Worm (Caenorhabditis elegans): ENCODE results near the gene ivd-1.

The ivd-1 gene

DNA sequence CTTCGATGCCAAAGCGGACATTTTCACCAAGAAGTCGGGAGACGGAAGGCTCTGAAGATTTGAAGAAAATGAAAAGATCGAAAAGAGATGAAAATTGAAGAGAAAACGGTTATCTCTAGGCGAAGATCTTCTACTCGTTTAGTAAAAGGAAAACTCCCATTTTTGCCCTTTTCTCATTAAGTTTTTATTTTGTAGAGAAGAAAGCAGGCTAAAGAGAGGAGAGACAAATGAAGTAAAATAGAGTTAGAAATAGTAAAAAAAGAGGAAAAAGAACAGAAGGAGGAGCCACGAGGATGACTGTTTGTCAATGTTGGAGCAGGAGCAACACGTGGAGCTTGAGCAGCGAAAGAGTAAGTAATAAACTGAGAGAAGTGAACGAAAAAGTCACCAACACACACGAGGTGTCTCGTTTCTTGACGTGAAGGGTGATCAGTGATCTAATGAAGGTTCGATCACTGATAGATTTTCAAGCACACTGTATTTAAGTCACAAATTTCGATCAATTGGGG is at the start of gene ivd-1:
TSS of gene ivd-1 (minus strand) at position 51 of the 509 bp plus-strand sequence.
- no peak for TF ChIP-seq ham-2 (GFP tag; optimal IDR thresholded peaks at IDR 0.05)
- no peak for TF ChIP-seq ces-1 (GFP tag; optimal IDR thresholded peaks at IDR 0.05)
- TF ChIP-seq tbx-8 (GFP tag; optimal IDR thresholded peaks at IDR 0.05) = no peak
- no peak for TF ChIP-seq M03D4.4 (tag; optimal IDR thresholded peaks at IDR 0.05)
- TF ChIP-seq sem-2 (GFP tag; optimal IDR thresholded peaks at IDR 0.05) = no peak
- TF ChIP-seq ceh-83 (GFP tag; optimal IDR thresholded peaks at IDR 0.05) = no peak
- no peak for TF ChIP-seq pha-4 (tag; optimal IDR thresholded peaks at IDR 0.05)
- TF ChIP-seq mls-2 (tag; optimal IDR thresholded peaks at IDR 0.05) = no peak
- TF ChIP-seq unc-120 (tag; optimal IDR thresholded peaks at IDR 0.05; ENCODE audit: poor library complexity, severe bottlenecking) = no peak
- TF ChIP-seq hlh-1 (tag; optimal IDR thresholded peaks at IDR 0.05) = no peak
- no peak for TF ChIP-seq lin-32 (GFP tag; optimal IDR thresholded peaks at IDR 0.05)

DNA sequence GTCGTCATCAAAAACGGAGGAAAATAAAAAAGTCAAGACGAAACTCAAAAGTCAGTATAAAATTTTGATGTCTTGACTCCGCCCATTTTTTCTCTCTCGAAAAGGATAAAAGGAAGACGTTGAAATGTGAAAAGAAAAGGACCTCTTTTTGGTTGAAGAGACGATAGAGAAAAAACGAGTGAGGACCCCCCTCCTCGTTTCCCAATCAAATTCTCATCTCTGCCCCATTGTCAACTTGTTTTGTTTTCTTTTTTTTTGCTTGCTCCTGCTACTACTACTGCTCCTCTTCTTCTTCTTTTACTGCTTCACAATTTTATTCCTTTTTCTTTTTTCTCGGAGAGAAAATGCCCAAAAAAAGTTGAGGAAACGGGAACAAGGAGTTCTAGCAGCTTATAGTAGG is 49.1 kb upstream of the ivd-1 start:
- TF ChIP-seq ces-1 (GFP tag; optimal IDR thresholded peaks at IDR 0.05) (peak; percentile 88), mab-5 (tag; optimal IDR thresholded peaks at IDR 0.05) (no peak)

DNA sequence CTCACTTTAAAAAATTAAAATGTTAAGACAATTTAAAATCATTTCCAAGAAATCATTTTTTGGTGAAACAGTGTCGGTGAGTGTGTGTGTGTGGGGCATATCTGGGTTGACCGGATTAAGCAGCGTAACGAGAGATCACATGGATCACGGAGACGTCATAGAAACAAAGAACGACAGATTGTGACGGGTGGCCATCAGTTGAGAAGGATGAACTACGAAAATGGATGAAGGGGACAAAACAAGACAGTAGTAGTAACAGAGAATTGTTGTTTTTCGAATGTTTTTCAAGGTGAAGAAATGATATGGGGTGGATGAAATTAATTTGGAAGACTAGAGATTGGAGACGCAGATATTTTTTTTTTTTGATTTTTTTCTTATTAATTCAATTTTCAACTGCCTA is 47.9 kb upstream of the ivd-1 start:
- TF ChIP-seq unc-120 (tag; optimal IDR thresholded peaks at IDR 0.05; ENCODE audit: poor library complexity, severe bottlenecking) (peak; percentile 48), zip-8 (tag; optimal IDR thresholded peaks at IDR 0.05) (no peak)

ce11 chrIV:5134798-5135197 is 46.1 kb upstream of the ivd-1 start:
- TF ChIP-seq nhr-2 (tag; optimal IDR thresholded peaks at IDR 0.05) (no peak), cnd-1 (tag; optimal IDR thresholded peaks at IDR 0.05) (no peak), nhr-12 (tag; optimal IDR thresholded peaks at IDR 0.05) (no peak), snpc-4 (tag; optimal IDR thresholded peaks at IDR 0.05) (no peak), lin-32 (GFP tag; optimal IDR thresholded peaks at IDR 0.05) (no peak), flh-1 (GFP tag; optimal IDR thresholded peaks at IDR 0.05) (no peak), ceh-83 (GFP tag; optimal IDR thresholded peaks at IDR 0.05) (no peak), sptf-1 (tag; optimal IDR thresholded peaks at IDR 0.05) (no peak), ham-2 (GFP tag; optimal IDR thresholded peaks at IDR 0.05) (no peak), ceh-43 (GFP tag; optimal IDR thresholded peaks at IDR 0.05) (no peak), nhr-28 (tag; optimal IDR thresholded peaks at IDR 0.05) (no peak), tbx-8 (GFP tag; optimal IDR thresholded peaks at IDR 0.05) (no peak), ces-1 (GFP tag; optimal IDR thresholded peaks at IDR 0.05) (no peak)

DNA sequence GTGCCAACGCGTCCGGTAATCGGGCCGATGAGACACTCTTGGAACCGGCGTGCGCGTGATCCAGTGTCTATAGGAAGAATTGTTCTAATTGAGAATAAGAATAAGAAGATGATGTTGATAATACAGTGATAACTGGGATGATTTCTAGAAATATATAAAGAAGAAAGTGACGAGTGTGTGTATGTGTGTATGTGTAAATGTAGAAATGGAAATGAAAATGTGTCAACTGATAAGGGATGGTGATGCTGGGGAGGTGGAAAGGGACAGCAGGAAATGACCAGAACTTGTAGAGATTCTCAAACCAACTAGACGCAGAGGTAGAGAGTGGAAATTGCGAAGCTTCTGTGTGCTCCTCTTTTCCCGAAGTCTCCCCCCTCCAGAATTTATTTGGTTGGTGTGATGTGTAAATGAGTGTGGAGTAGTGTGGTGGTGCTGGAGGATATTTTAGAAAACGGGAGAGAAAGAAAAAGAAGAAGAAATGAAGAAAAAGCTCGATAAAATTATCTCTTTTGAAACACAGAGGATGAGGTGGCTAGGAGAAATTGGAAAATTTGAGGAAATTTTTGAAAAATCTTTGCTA is 45.2 kb upstream of the ivd-1 start:
- TF ChIP-seq ces-1 (GFP tag; optimal IDR thresholded peaks at IDR 0.05) = peak; percentile 63
- TF ChIP-seq unc-120 (tag; optimal IDR thresholded peaks at IDR 0.05; ENCODE audit: poor library complexity, severe bottlenecking) = peak; percentile 82
- peak; percentile 15 for TF ChIP-seq elt-3 (tag; optimal IDR thresholded peaks at IDR 0.05)
- TF ChIP-seq sem-2 (GFP tag; optimal IDR thresholded peaks at IDR 0.05) = no peak
- TF ChIP-seq hlh-1 (tag; optimal IDR thresholded peaks at IDR 0.05) = peak; percentile 68
- peak; percentile 2 for TF ChIP-seq lsy-2 (tag; optimal IDR thresholded peaks at IDR 0.05)

ce11 chrIV:5131781-5132180 is 43.1 kb upstream of the ivd-1 start:
- no peak for TF ChIP-seq ces-1 (GFP tag; optimal IDR thresholded peaks at IDR 0.05)
- TF ChIP-seq cnd-1 (tag; optimal IDR thresholded peaks at IDR 0.05) = no peak
- TF ChIP-seq unc-120 (tag; optimal IDR thresholded peaks at IDR 0.05; ENCODE audit: poor library complexity, severe bottlenecking) = no peak

DNA sequence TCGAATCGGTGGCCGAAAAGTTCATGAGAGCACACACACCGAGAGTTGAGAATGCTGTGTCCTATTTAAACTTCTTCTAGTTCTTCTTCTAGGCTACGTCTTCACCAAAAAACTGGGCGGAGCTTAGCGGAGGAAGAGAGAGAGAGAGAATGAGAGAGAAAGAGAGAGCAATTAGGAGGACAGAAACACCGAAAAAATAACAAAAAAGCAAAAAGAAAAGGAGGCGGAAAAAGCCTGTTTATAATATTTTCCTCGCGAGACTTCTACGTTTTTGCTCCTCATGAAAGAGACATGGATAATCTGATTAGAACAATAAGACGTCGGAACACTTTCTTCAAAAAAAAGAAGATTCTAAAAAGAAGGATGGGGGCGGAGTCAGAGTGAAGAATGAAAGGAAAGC is 33.3 kb upstream of the ivd-1 start, which contains the start of gene tkr-3:
TSS of gene tkr-3 (minus strand) at position 101 of the 400 bp plus-strand sequence.
- TF ChIP-seq elt-3 (tag; optimal IDR thresholded peaks at IDR 0.05) (no peak), nhr-76 (tag; optimal IDR thresholded peaks at IDR 0.05) (no peak), nhr-28 (tag; optimal IDR thresholded peaks at IDR 0.05) (no peak), unc-62 (GFP tag; optimal IDR thresholded peaks at IDR 0.05) (no peak), ces-1 (GFP tag; optimal IDR thresholded peaks at IDR 0.05) (peak; percentile 21)

ce11 chrIV:5111533-5111932 is 22.9 kb upstream of the ivd-1 start, which contains the start of gene AC7.3:
Gene AC7.3 (plus strand): TSS chrIV:5111833.
- no peak for TF ChIP-seq sptf-1 (tag; optimal IDR thresholded peaks at IDR 0.05)
- TF ChIP-seq elt-1 (tag; optimal IDR thresholded peaks at IDR 0.05; ENCODE audit: borderline replicate concordance, insufficient read depth) = no peak
- no peak for TF ChIP-seq unc-62 (GFP tag; optimal IDR thresholded peaks at IDR 0.05)
- TF ChIP-seq M03D4.4 (tag; optimal IDR thresholded peaks at IDR 0.05) = no peak
- no peak for TF ChIP-seq drap-1 (GFP tag; optimal IDR thresholded peaks at IDR 0.05)
- no peak for TF ChIP-seq lin-32 (GFP tag; optimal IDR thresholded peaks at IDR 0.05)
- no peak for TF ChIP-seq bed-3 (GFP tag; optimal IDR thresholded peaks at IDR 0.05)
- TF ChIP-seq blmp-1 (tag; optimal IDR thresholded peaks at IDR 0.05) = no peak
- no peak for TF ChIP-seq lin-13 (tag; optimal IDR thresholded peaks at IDR 0.05)

All from whole organism, mixed stage, embryonic.